Worm (Caenorhabditis elegans) whole organism, mixed stage, embryonic: ENCODE measurements around the gene lron-14.

Source experiments
- ceh-43 ChIP-seq: fragments of 200-800 bp; sonication (Bioruptor generic); optimal IDR thresholded peaks from 2 replicates; lab custom pipeline; 2018; ENCODE audit warnings: mild to moderate bottlenecking, missing genetic modification characterization, moderate library complexity, missing compliant biosample characterization
- ces-1 ChIP-seq: fragments of 150-350 bp; optimal IDR thresholded peaks from 2 replicates; lab custom pipeline; 2014; ENCODE audit warnings: missing biosample characterization, missing genetic modification reagents, missing genetic modification characterization
- lin-13 ChIP-seq: fragments of 150-350 bp; optimal IDR thresholded peaks from 2 replicates; lab custom pipeline; 2014; ENCODE audit warnings: missing biosample characterization, missing genetic modification characterization
- mep-1 ChIP-seq: fragments of 150-350 bp; optimal IDR thresholded peaks from 2 replicates; lab custom pipeline; 2017; ENCODE audit warnings: missing biosample characterization, missing genetic modification reagents, missing genetic modification characterization, inconsistent platforms
- unc-39 ChIP-seq: fragments of 150-350 bp; optimal IDR thresholded peaks from 2 replicates; lab custom pipeline; 2014; ENCODE audit warnings: missing biosample characterization, missing genetic modification characterization

DNA sequence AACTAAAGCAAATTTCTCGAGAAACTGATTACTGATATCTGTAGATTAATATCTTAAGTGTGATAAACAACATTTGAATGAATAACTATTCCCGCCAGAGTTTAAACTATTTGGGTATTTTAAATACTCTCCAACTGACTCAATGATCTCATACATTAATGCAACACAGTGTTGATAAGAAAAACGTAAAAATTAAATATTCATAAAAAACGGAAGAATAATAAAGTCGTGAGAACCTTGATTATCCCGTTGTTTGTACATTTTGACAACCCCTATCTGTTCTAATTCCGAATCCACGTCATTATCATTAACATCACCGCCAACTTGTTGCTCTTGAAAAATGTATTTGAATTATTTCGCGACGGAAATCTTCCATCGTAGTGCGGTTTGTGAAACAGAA lies 36.8 kb downstream of the lron-14 start, which contains the start of gene elo-7:
- TF ChIP-seq ces-1 (GFP tag; lab: Kevin White, UChicago) (no peak), lin-13 (tag; lab: Kevin White, UChicago) (no peak), unc-39 (tag; lab: Kevin White, UChicago) (no peak), ceh-43 (no peak), mep-1 (tag; lab: Kevin White, UChicago) (no peak)
